Worm (Caenorhabditis elegans): Measurements from ENCODE around the gene D2096.5.

Gene D2096.5

DNA sequence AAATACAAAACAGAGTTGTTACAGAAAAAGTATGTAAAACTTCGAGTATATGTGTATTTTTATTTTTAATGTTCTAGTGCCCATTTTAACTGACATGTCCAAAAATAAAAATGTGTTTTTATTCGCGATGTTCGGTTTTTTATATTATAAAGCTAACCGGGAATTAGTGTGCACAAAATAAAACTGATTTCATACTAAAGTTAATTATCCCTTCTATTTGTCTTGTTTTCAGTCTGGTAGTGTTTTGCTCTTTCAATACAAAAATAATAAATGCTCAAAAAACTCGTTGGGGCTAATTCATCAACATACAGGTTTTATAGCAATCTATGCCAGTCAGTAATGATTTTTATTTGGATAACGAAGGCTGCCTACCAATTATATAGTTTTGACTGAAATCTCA lies 25.2 kb upstream of the D2096.5 start:
- peak in 1 of 2 experiments; percentile 94 for TF ChIP-seq unc-62 (GFP tag; optimal IDR thresholded peaks at IDR 0.05 in 1 of 2)
- no peak for TF ChIP-seq unc-62 (tag; optimal IDR thresholded peaks at IDR 0.05)
- TF ChIP-seq rbr-2 (tag; optimal IDR thresholded peaks at IDR 0.05) = no peak

DNA sequence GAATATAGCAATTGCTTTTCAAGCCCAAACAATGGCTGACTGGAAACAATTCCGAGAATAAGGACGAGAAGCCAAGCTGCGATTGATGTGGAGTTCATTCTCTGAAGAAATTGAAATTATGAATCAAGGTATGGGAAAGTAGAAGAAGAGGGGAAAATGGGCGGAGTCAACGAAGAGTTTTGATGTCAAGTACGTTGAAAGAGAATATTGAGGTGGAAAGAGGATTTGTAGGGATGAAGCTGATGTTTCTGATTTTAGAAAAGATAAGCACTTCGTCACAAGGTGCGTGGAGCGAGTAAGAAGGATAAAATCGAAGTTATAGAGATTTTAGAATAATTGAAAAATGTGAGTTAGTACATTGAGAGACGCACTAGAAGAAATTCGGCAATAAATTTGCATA lies 23.1 kb upstream of the D2096.5 start, which contains the start of gene D2096.9:
TSS of gene D2096.9 (minus strand) at position 101 of the 400 bp plus-strand sequence.
- no peak for TF ChIP-seq nhr-111 (GFP tag; optimal IDR thresholded peaks at IDR 0.05)
- peak in 1 of 2 experiments; percentile 52 for TF ChIP-seq unc-62 (GFP tag; optimal IDR thresholded peaks at IDR 0.05 in 1 of 2)
- TF ChIP-seq unc-62 (tag; optimal IDR thresholded peaks at IDR 0.05) = no peak

DNA sequence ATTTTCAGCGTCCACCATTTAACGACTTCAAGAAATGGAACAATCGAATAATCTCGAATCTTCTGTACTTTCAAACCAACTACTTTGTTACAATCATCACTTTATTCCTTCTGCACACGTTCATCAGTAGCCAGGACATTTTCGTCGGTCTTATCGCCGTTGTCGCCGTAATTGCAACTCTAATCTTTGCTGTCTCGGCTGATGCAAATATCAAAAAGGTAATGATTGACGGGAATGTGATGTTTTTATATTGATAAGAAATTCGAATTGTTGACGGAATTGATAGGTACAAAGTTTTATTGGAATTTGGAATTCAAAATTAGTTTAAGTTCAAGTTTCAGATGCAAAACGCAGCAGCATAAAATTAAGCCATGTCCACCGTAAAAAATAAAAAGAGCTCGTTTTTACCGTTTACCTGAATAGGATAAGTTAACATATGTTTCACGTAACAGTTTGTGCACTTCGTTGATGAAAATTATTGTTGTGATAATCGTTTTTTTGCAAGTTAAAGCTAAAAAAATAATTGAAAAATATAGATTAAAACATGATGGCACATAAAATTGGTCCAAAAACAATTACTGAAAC lies 20.8 kb upstream of the D2096.5 start:
- TF ChIP-seq tag-97 (GFP tag; IDR thresholded peaks at IDR 0.05) (no peak), unc-62 (GFP tag; optimal IDR thresholded peaks at IDR 0.05 in 1 of 2) (peak; percentile 47 to 93), unc-62 (tag; optimal IDR thresholded peaks at IDR 0.05) (no peak), dmd-9 (GFP tag; IDR thresholded peaks at IDR 0.05) (no peak), dmd-6 (GFP tag; IDR thresholded peaks at IDR 0.05) (peak; percentile 94), nhr-28 (tag; optimal IDR thresholded peaks at IDR 0.05) (peak; percentile 73), pqm-1 (tag; optimal IDR thresholded peaks at IDR 0.05) (peak; percentile 92), nhr-111 (GFP tag; optimal IDR thresholded peaks at IDR 0.05) (no peak), pha-4 (GFP tag; IDR thresholded peaks at IDR 0.05) (no peak), pha-4 (tag; optimal IDR thresholded peaks at IDR 0.05) (no peak), ctbp-1 (GFP tag; IDR thresholded peaks at IDR 0.05) (no peak), set-16 (GFP tag; IDR thresholded peaks at IDR 0.05) (no peak), aly-2 (tag; optimal IDR thresholded peaks at IDR 0.05) (no peak), Y48G9A.11 (GFP tag; IDR thresholded peaks at IDR 0.05) (no peak), Y5F2A.4 (GFP tag; optimal IDR thresholded peaks at IDR 0.05) (no peak), hlh-30 (tag; optimal IDR thresholded peaks at IDR 0.05; ENCODE audit: insufficient read depth) (no peak), tra-1 (GFP tag; IDR thresholded peaks at IDR 0.05) (peak; percentile 79; the same call in 1 of the 2 replicates), mep-1 (tag; optimal IDR thresholded peaks at IDR 0.05) (no peak), nhr-77 (tag; optimal IDR thresholded peaks at IDR 0.05) (peak; percentile 41), mdl-1 (tag; optimal IDR thresholded peaks at IDR 0.05) (no peak), daf-16 (GFP tag; optimal IDR thresholded peaks at IDR 0.05) (peak in 1 of 2 experiments; percentile 47), daf-16 (tag; optimal IDR thresholded peaks at IDR 0.05) (peak; percentile 81), T20F7.1 (GFP tag; optimal IDR thresholded peaks at IDR 0.05) (peak; percentile 33), snpc-1.2 (GFP tag; IDR thresholded peaks at IDR 0.05) (no peak), ceh-44 (GFP tag; IDR thresholded peaks at IDR 0.05) (no peak), lin-39 (tag; optimal IDR thresholded peaks at IDR 0.05) (no peak), F49E8.2 (tag; optimal IDR thresholded peaks at IDR 0.05; ENCODE audit: borderline replicate concordance) (no peak), fkh-10 (GFP tag; optimal IDR thresholded peaks at IDR 0.05) (no peak), gei-8 (GFP tag; optimal IDR thresholded peaks at IDR 0.05) (no peak), nhr-48 (tag; optimal IDR thresholded peaks at IDR 0.05) (peak; percentile 21), nhr-25 (tag; optimal IDR thresholded peaks at IDR 0.05; ENCODE audit: borderline replicate concordance, insufficient read depth) (no peak), zip-11 (GFP tag; IDR thresholded peaks at IDR 0.05) (no peak), lin-38 (GFP tag; IDR thresholded peaks at IDR 0.05) (no peak), mdt-29 (GFP tag; IDR thresholded peaks at IDR 0.05) (no peak; the same call in 1 of the 2 replicates), nhr-6 (tag; optimal IDR thresholded peaks at IDR 0.05) (no peak), nhr-42 (GFP tag; IDR thresholded peaks at IDR 0.05) (no peak), egl-27 (tag; optimal IDR thresholded peaks at IDR 0.05) (no peak), attf-4 (tag; optimal IDR thresholded peaks at IDR 0.05) (no peak), ces-1 (GFP tag; optimal IDR thresholded peaks at IDR 0.05) (no peak), nhr-102 (tag; optimal IDR thresholded peaks at IDR 0.05) (peak; percentile 11), mes-2 (tag; optimal IDR thresholded peaks at IDR 0.05; ENCODE audit: poor library complexity, severe bottlenecking) (no peak), zfp-2 (tag; optimal IDR thresholded peaks at IDR 0.05) (no peak), lin-29 (GFP tag; IDR thresholded peaks at IDR 0.05) (no peak), aha-1 (tag) (peak; percentile 9), nhr-41 (GFP tag; IDR thresholded peaks at IDR 0.05) (no peak)
